Worm (Caenorhabditis elegans) whole organism, L2 larva: ENCODE results near the gene zfp-2.

Experiments used
- ceh-82 ChIP-seq: fragments of 150-350 bp; optimal IDR thresholded peaks from 2 replicates; lab custom pipeline; 2014; ENCODE audit warnings: missing biosample characterization, missing genetic modification characterization
- crh-2 ChIP-seq: sonication (generic microtip); optimal IDR thresholded peaks from 2 replicates; lab custom pipeline; 2017; ENCODE audit warnings: missing biosample characterization, missing genetic modification characterization
- fos-1 ChIP-seq: fragments of 150-350 bp; optimal IDR thresholded peaks from 2 replicates; lab custom pipeline; 2014; ENCODE audit warnings: missing biosample characterization, missing genetic modification characterization
- lin-13 ChIP-seq: fragments of 150-350 bp; optimal IDR thresholded peaks from 2 replicates; lab custom pipeline; 2014; ENCODE audit warnings: missing biosample characterization, missing genetic modification reagents, missing genetic modification characterization
- nhr-129 ChIP-seq: fragments of 150-350 bp; optimal IDR thresholded peaks from 2 replicates; lab custom pipeline; 2014; ENCODE audit warnings: missing biosample characterization, missing genetic modification characterization
- nhr-23 ChIP-seq: fragments of 150-350 bp; optimal IDR thresholded peaks from 2 replicates; lab custom pipeline; 2014; ENCODE audit warnings: missing biosample characterization, missing genetic modification reagents, missing genetic modification characterization
- nhr-6 ChIP-seq: fragments of 150-350 bp; optimal IDR thresholded peaks from 2 replicates; lab custom pipeline; 2014; ENCODE audit warnings: missing biosample characterization, missing genetic modification characterization
- sem-4 ChIP-seq: fragments of 150-350 bp; optimal IDR thresholded peaks from 2 replicates; lab custom pipeline; 2014; ENCODE audit warnings: missing biosample characterization, missing genetic modification reagents, missing genetic modification characterization

- TF ChIP-seq nhr-23 (tag; lab: Kevin White, UChicago) (no peak), nhr-6 (tag; lab: Kevin White, UChicago) (no peak), sem-4 (no peak), ceh-82 (tag; lab: Kevin White, UChicago) (no peak), crh-2 (tag; lab: Kevin White, UChicago) (no peak), fos-1 (no peak), lin-13 (GFP tag; lab: Kevin White, UChicago) (no peak), nhr-129 (tag; lab: Kevin White, UChicago) (no peak)
Measured at ce11 chrII:9592737-9593136, 35.3 kb downstream of the zfp-2 start, which contains the start of gene parp-2.
